Worm (Caenorhabditis elegans) whole organism, late embryonic: Measurements from ENCODE around the gene F58F9.4.
"Not testable (repeated sequence)": the region's sequence is repeated elsewhere in the genome, so short reads cannot be mapped to it uniquely, and the experiment has no call there.

Experiments
- K02D7.2 ChIP-seq: sonication (generic microtip); optimal IDR thresholded peaks from 2 replicates; lab custom pipeline; 2017; ENCODE audit warnings: mild to moderate bottlenecking, missing genetic modification characterization, missing compliant biosample characterization
- K09A11.1 ChIP-seq: sonication (generic microtip); optimal IDR thresholded peaks from 2 replicates; lab custom pipeline; 2017; ENCODE audit warnings: antibody characterized with exemption, mild to moderate bottlenecking, missing genetic modification characterization, missing compliant biosample characterization; ENCODE audit not compliant: insufficient read depth
- ahr-1 ChIP-seq: sonication (generic microtip); optimal IDR thresholded peaks from 2 replicates; lab custom pipeline; 2016; ENCODE audit warnings: missing genetic modification characterization, missing compliant biosample characterization
- ama-1 ChIP-seq: fragments of 150-350 bp; optimal IDR thresholded peaks from 2 replicates; lab custom pipeline; 2014
- ceh-14 ChIP-seq: sonication (generic microtip); optimal IDR thresholded peaks from 2 replicates; lab custom pipeline; 2016; ENCODE audit warnings: missing genotype, missing genetic modification characterization, missing compliant biosample characterization
- ceh-18 ChIP-seq: sonication (generic microtip); optimal IDR thresholded peaks from 2 replicates; lab custom pipeline; 2016; ENCODE audit warnings: missing genetic modification characterization, missing compliant biosample characterization
- ceh-22 ChIP-seq: sonication (generic microtip); optimal IDR thresholded peaks from 2 replicates; lab custom pipeline; 2017; ENCODE audit warnings: missing biosample characterization, missing genetic modification characterization
- ceh-30 ChIP-seq: fragments of 150-350 bp; optimal IDR thresholded peaks from 2 replicates; lab custom pipeline; 2014; ENCODE audit warnings: missing biosample characterization, missing genetic modification characterization
- ceh-31 ChIP-seq: sonication (generic microtip); optimal IDR thresholded peaks from 2 replicates; lab custom pipeline; 2016; ENCODE audit warnings: missing genetic modification characterization, missing compliant biosample characterization
- ceh-34 ChIP-seq: sonication (generic microtip); optimal IDR thresholded peaks from 2 replicates; lab custom pipeline; 2016; ENCODE audit warnings: mild to moderate bottlenecking, missing genetic modification characterization, missing compliant biosample characterization
- ceh-48 ChIP-seq: sonication (generic microtip); optimal IDR thresholded peaks from 2 replicates; lab custom pipeline; 2016; ENCODE audit warnings: missing genetic modification characterization, inconsistent platforms, missing compliant biosample characterization
- ceh-9 ChIP-seq: sonication (generic microtip); optimal IDR thresholded peaks from 2 replicates; lab custom pipeline; 2016; ENCODE audit warnings: mild to moderate bottlenecking, missing genetic modification characterization, inconsistent platforms, missing compliant biosample characterization
- dve-1 ChIP-seq: sonication (generic microtip); optimal IDR thresholded peaks from 2 replicates; lab custom pipeline; 2017; ENCODE audit warnings: antibody characterized with exemption, mild to moderate bottlenecking, missing genetic modification characterization, missing compliant biosample characterization
- elt-2 ChIP-seq: sonication (generic microtip); optimal IDR thresholded peaks from 2 replicates; lab custom pipeline; 2016; ENCODE audit warnings: missing genetic modification reagents, missing genetic modification characterization, missing compliant biosample characterization
- fax-1 ChIP-seq: sonication (generic microtip); optimal IDR thresholded peaks from 2 replicates; lab custom pipeline; 2016; ENCODE audit warnings: missing genotype, missing genetic modification characterization, missing compliant biosample characterization
- fkh-10 ChIP-seq: fragments of 150-350 bp; optimal IDR thresholded peaks from 2 replicates; lab custom pipeline; 2014; ENCODE audit warnings: missing biosample characterization, missing genetic modification reagents, missing genetic modification characterization
- gmeb-2 ChIP-seq: sonication (generic microtip); optimal IDR thresholded peaks from 2 replicates; lab custom pipeline; 2016; ENCODE audit warnings: missing genetic modification characterization, inconsistent platforms, missing compliant biosample characterization
- hlh-13 ChIP-seq: fragments of 200-800 bp; sonication (Bioruptor generic); optimal IDR thresholded peaks from 2 replicates; lab custom pipeline; 2018; ENCODE audit warnings: mild to moderate bottlenecking, missing genetic modification characterization, missing compliant biosample characterization
- hlh-6 ChIP-seq: sonication (generic microtip); optimal IDR thresholded peaks from 2 replicates; lab custom pipeline; 2016; ENCODE audit warnings: missing genotype, missing genetic modification characterization, missing compliant biosample characterization
- hlh-8 ChIP-seq: sonication (generic microtip); optimal IDR thresholded peaks from 2 replicates; lab custom pipeline; 2016; ENCODE audit warnings: missing genotype, missing genetic modification characterization, missing compliant biosample characterization
- madf-2 ChIP-seq: sonication (generic microtip); optimal IDR thresholded peaks from 2 replicates; lab custom pipeline; 2017; ENCODE audit warnings: missing genetic modification characterization, missing compliant biosample characterization
- nfya-1 ChIP-seq: sonication (generic microtip); optimal IDR thresholded peaks from 2 replicates; lab custom pipeline; 2017; ENCODE audit warnings: missing genetic modification characterization, mild to moderate bottlenecking, missing compliant biosample characterization, antibody characterized with exemption, moderate library complexity
- npax-4 ChIP-seq: sonication (generic microtip); optimal IDR thresholded peaks from 2 replicates; lab custom pipeline; 2016; ENCODE audit warnings: missing genetic modification characterization, missing compliant biosample characterization
- odd-2 ChIP-seq: sonication (generic microtip); optimal IDR thresholded peaks from 2 replicates; lab custom pipeline; 2017; ENCODE audit warnings: antibody characterized with exemption, mild to moderate bottlenecking, missing genetic modification characterization, missing compliant biosample characterization
- pag-3 ChIP-seq: sonication (generic microtip); optimal IDR thresholded peaks from 2 replicates; lab custom pipeline; 2016; ENCODE audit warnings: missing compliant biosample characterization, missing genetic modification characterization, borderline replicate concordance
- pax-1 ChIP-seq: fragments of 150-350 bp; optimal IDR thresholded peaks from 2 replicates; lab custom pipeline; 2014; ENCODE audit warnings: missing biosample characterization, missing genetic modification characterization
- sdc-2 ChIP-seq: sonication (generic microtip); optimal IDR thresholded peaks from 2 replicates; lab custom pipeline; 2016; ENCODE audit warnings: missing genotype, missing genetic modification characterization, missing compliant biosample characterization
- sox-2 ChIP-seq: fragments of 200-800 bp; sonication (Bioruptor generic); IDR thresholded peaks from 2 replicates; pipeline ENCODE4 v1.3.6; 2022; ENCODE audit warnings: missing genetic modification reagents, missing genetic modification characterization, missing compliant biosample characterization
- sox-4 ChIP-seq: sonication (generic microtip); optimal IDR thresholded peaks from 2 replicates; lab custom pipeline; 2017; ENCODE audit warnings: mild to moderate bottlenecking, missing genetic modification characterization, inconsistent platforms, missing compliant biosample characterization
- tbx-7 ChIP-seq: sonication (generic microtip); optimal IDR thresholded peaks from 2 replicates; lab custom pipeline; 2016; ENCODE audit warnings: missing genotype, missing genetic modification characterization, missing compliant biosample characterization
- ttx-3 ChIP-seq: sonication (generic microtip); optimal IDR thresholded peaks from 2 replicates; lab custom pipeline; 2016; ENCODE audit warnings: missing genetic modification reagents, missing genetic modification characterization, missing compliant biosample characterization
- unc-86 ChIP-seq: sonication (generic microtip); optimal IDR thresholded peaks from 2 replicates; lab custom pipeline; 2016; ENCODE audit warnings: missing genetic modification characterization, missing compliant biosample characterization
- zip-5 ChIP-seq: sonication (generic microtip); optimal IDR thresholded peaks from 2 replicates; lab custom pipeline; 2016; ENCODE audit warnings: missing genetic modification characterization, missing compliant biosample characterization
- ztf-16 ChIP-seq: sonication (generic microtip); optimal IDR thresholded peaks from 2 replicates; lab custom pipeline; 2017; ENCODE audit warnings: missing genetic modification characterization, missing compliant biosample characterization

F58F9.4 gene

ce11 chrIV:6248486-6248885 lies 17.7 kb downstream of the F58F9.4 start, which contains the start of gene acox-3:
Gene acox-3 (minus strand): TSS chrIV:6248492.
- peak; percentile 22 for TF ChIP-seq elt-2 (tag; lab: Kevin White, UChicago)
- TF ChIP-seq ceh-48 (tag; lab: Kevin White, UChicago) = no peak
- no peak for TF ChIP-seq zip-5 (tag; lab: Kevin White, UChicago)

- TF ChIP-seq elt-2 (tag; lab: Kevin White, UChicago) = no peak
- no peak for TF ChIP-seq ahr-1 (tag; lab: Kevin White, UChicago)
- TF ChIP-seq sdc-2 = no peak
- no peak for TF ChIP-seq hlh-6
- no peak for TF ChIP-seq ceh-31 (tag; lab: Kevin White, UChicago)
- no peak for TF ChIP-seq fax-1
- no peak for TF ChIP-seq ama-1 (lab: Kevin White, UChicago)
- no peak for TF ChIP-seq sox-2 (GFP tag; lab: Robert Waterston, UW)
- TF ChIP-seq ceh-48 (tag; lab: Kevin White, UChicago) = no peak
- TF ChIP-seq ceh-18 (tag; lab: Kevin White, UChicago) = no peak
- TF ChIP-seq fkh-10 (GFP tag; lab: Kevin White, UChicago) = no peak
- TF ChIP-seq ttx-3 (tag; lab: Kevin White, UChicago) = no peak
- TF ChIP-seq pax-1 (tag; lab: Kevin White, UChicago) = no peak
- TF ChIP-seq zip-5 (tag; lab: Kevin White, UChicago) = no peak
- TF ChIP-seq unc-86 (tag; lab: Kevin White, UChicago) = no peak
- TF ChIP-seq tbx-7 (tag; lab: Kevin White, UChicago) = no peak
- no peak for TF ChIP-seq hlh-13 (GFP tag; lab: Kevin White, UChicago)
These were observed 18.8 kb downstream of the F58F9.4 start, which contains the start of gene F58F9.1 for ce11 chrIV:6249591-6249990. Gene F58F9.1 (plus strand): TSS chrIV:6249841.

- not testable (repeated sequence) for TF ChIP-seq ceh-48 (tag; lab: Kevin White, UChicago); npax-4 (tag; lab: Kevin White, UChicago); nfya-1
These were observed 22.2 kb downstream of the F58F9.4 start, which contains the start of gene T13A10.2 for ce11 chrIV:6253000-6253399. Gene T13A10.2 (plus strand): TSS chrIV:6253300.

- no peak for TF ChIP-seq ceh-30 (tag; lab: Kevin White, UChicago)
- no peak for TF ChIP-seq ceh-22 (tag; lab: Kevin White, UChicago)
- no peak for TF ChIP-seq elt-2 (tag; lab: Kevin White, UChicago)
- no peak for TF ChIP-seq fkh-10 (GFP tag; lab: Kevin White, UChicago)
- no peak for TF ChIP-seq pag-3
- no peak for TF ChIP-seq gmeb-2
- TF ChIP-seq sox-4 (tag; lab: Kevin White, UChicago) = no peak
- TF ChIP-seq ztf-16 (tag; lab: Kevin White, UChicago) = no peak
- no peak for TF ChIP-seq ceh-31 (tag; lab: Kevin White, UChicago)
- TF ChIP-seq pax-1 (tag; lab: Kevin White, UChicago) = no peak
- TF ChIP-seq ceh-14 = no peak
- no peak for TF ChIP-seq ceh-18 (tag; lab: Kevin White, UChicago)
- no peak for TF ChIP-seq madf-2
- no peak for TF ChIP-seq nfya-1
- TF ChIP-seq fax-1 = no peak
- no peak for TF ChIP-seq odd-2 (tag; lab: Kevin White, UChicago)
These were observed 23.8 kb downstream of the F58F9.4 start, which contains the start of gene T13A10.64 for ce11 chrIV:6254635-6255034. Gene T13A10.64 (plus strand): TSS chrIV:6254935.

ce11 chrIV:6258967-6259366 lies 28.1 kb downstream of the F58F9.4 start:
- TF ChIP-seq K02D7.2 (tag; lab: Kevin White, UChicago) = no peak

- TF ChIP-seq ceh-34 (tag; lab: Kevin White, UChicago) (no peak), hlh-8 (no peak), ceh-9 (tag; lab: Kevin White, UChicago) (no peak), sdc-2 (no peak), K02D7.2 (tag; lab: Kevin White, UChicago) (no peak), K09A11.1 (no peak), dve-1 (tag; lab: Kevin White, UChicago) (no peak), ahr-1 (tag; lab: Kevin White, UChicago) (no peak)
These were observed 28.9 kb downstream of the F58F9.4 start, which contains the start of gene nlp-16 for ce11 chrIV:6259732-6260131. Gene nlp-16 (minus strand): TSS chrIV:6259832.
